Worm (Caenorhabditis elegans) whole organism, L4 larva: Measurements from ENCODE around the gene ani-2.

Experiments
- F26F4.8 ChIP-seq: fragments of 200-800 bp; sonication (Bioruptor generic); conservative IDR thresholded peaks from 2 replicates; pipeline ENCODE4 v1.3.6; 2022; ENCODE audit warnings: missing genetic modification characterization, missing compliant biosample characterization
- F37D6.2 ChIP-seq: sonication (generic microtip); optimal IDR thresholded peaks from 2 replicates; lab custom pipeline; 2016; ENCODE audit warnings: mild to moderate bottlenecking, missing genetic modification characterization, missing compliant biosample characterization
- R02D3.7 ChIP-seq: fragments of 150-350 bp; sonication (generic microtip); optimal IDR thresholded peaks from 3 replicates; lab custom pipeline; 2014; ENCODE audit warnings: missing biosample characterization, missing genetic modification characterization
- T26A8.4 ChIP-seq: fragments of 200-800 bp; sonication (Bioruptor generic); IDR thresholded peaks from 2 replicates; pipeline ENCODE4 v1.3.6; 2022; ENCODE audit warnings: missing genetic modification characterization, missing compliant biosample characterization
- ZK337.2 ChIP-seq: fragments of 200-800 bp; sonication (Bioruptor generic); IDR thresholded peaks from 2 replicates; pipeline ENCODE4 v1.3.6; 2022; ENCODE audit warnings: missing genetic modification reagents, missing genetic modification characterization, missing compliant biosample characterization
- ZK546.5 ChIP-seq, 2 experiments: sonication (generic microtip); optimal IDR thresholded peaks; 2 replicates each; lab custom pipeline; 2017; ENCODE audit warnings: missing biosample characterization in 2 of 2, missing genetic modification characterization in 2 of 2
- aha-1 ChIP-seq: fragments of 150-350 bp; peaks from one replicate; lab custom pipeline; 2014; ENCODE audit warnings: missing biosample characterization, missing genetic modification characterization
- aly-2 ChIP-seq: sonication (generic microtip); optimal IDR thresholded peaks from 2 replicates; lab custom pipeline; 2018; ENCODE audit warnings: missing biosample characterization, missing genetic modification characterization
- ceh-62 ChIP-seq: sonication (generic microtip); optimal IDR thresholded peaks from 2 replicates; lab custom pipeline; 2017; ENCODE audit warnings: missing biosample characterization, missing genetic modification characterization
- daf-12 ChIP-seq: fragments of 150-350 bp; optimal IDR thresholded peaks from 2 replicates; lab custom pipeline; 2014; ENCODE audit warnings: missing biosample characterization, missing genetic modification reagents, missing genetic modification characterization
- daf-19 ChIP-seq: fragments of 200-800 bp; sonication (Bioruptor generic); conservative IDR thresholded peaks from 2 replicates; pipeline ENCODE4 v1.3.6; 2022; ENCODE audit warnings: missing genetic modification characterization, missing compliant biosample characterization
- daf-8 ChIP-seq: fragments of 200-800 bp; sonication (Bioruptor generic); IDR thresholded peaks from 2 replicates; pipeline ENCODE4 v1.3.6; 2022; ENCODE audit warnings: missing genetic modification characterization, missing compliant biosample characterization
- dmd-6 ChIP-seq: fragments of 200-800 bp; sonication (Bioruptor generic); IDR thresholded peaks from 2 replicates; pipeline ENCODE4 v1.3.6; 2022; ENCODE audit warnings: missing genetic modification reagents, missing genetic modification characterization, missing compliant biosample characterization
- dmd-8 ChIP-seq: fragments of 200-800 bp; sonication (Bioruptor generic); IDR thresholded peaks from 2 replicates; pipeline ENCODE4 v1.3.6; 2022; ENCODE audit warnings: missing genetic modification characterization, missing compliant biosample characterization
- dmd-9 ChIP-seq: fragments of 200-800 bp; sonication (Bioruptor generic); IDR thresholded peaks from 2 replicates; pipeline ENCODE4 v1.3.6; 2022; ENCODE audit warnings: missing genetic modification reagents, missing genetic modification characterization, missing compliant biosample characterization
- dpl-1 ChIP-seq: fragments of 150-350 bp; optimal IDR thresholded peaks from 2 replicates; lab custom pipeline; 2014; ENCODE audit warnings: missing biosample characterization, missing genetic modification reagents, missing genetic modification characterization
- hif-1 ChIP-seq, 2 experiments: sonication (generic microtip); optimal IDR thresholded peaks; 2 replicates each; lab custom pipeline; 2016 to 2017; ENCODE audit warnings: missing compliant biosample characterization in 2 of 2, missing genetic modification characterization in 2 of 2, missing genetic modification reagents in 2 of 2, missing genotype in 2 of 2, mild to moderate bottlenecking in 1 of 2
- hlh-11 ChIP-seq: fragments of 200-800 bp; sonication (Bioruptor generic); optimal IDR thresholded peaks from 2 replicates; lab custom pipeline; 2018; ENCODE audit warnings: mild to moderate bottlenecking, missing genetic modification characterization, missing compliant biosample characterization
- hmg-1.1 ChIP-seq: fragments of 200-800 bp; sonication (Bioruptor generic); IDR thresholded peaks from 2 replicates; pipeline ENCODE4 v1.3.6; 2022; ENCODE audit warnings: missing genetic modification reagents, missing genetic modification characterization, missing compliant biosample characterization
- lin-13 ChIP-seq: fragments of 150-350 bp; optimal IDR thresholded peaks from 2 replicates; lab custom pipeline; 2014; ENCODE audit warnings: missing biosample characterization, missing genetic modification reagents, missing genetic modification characterization
- lin-29 ChIP-seq: fragments of 200-800 bp; sonication (Bioruptor generic); IDR thresholded peaks from 2 replicates; pipeline ENCODE4 v1.3.6; 2022; ENCODE audit warnings: missing genetic modification reagents, missing genetic modification characterization, missing compliant biosample characterization
- lin-39 ChIP-seq: fragments of 150-350 bp; optimal IDR thresholded peaks from 2 replicates; lab custom pipeline; 2014; ENCODE audit warnings: missing biosample characterization, missing genetic modification reagents, missing genetic modification characterization
- lir-3 ChIP-seq: sonication (generic microtip); optimal IDR thresholded peaks from 2 replicates; lab custom pipeline; 2016; ENCODE audit warnings: mild to moderate bottlenecking, missing genetic modification characterization, missing compliant biosample characterization
- madf-5 ChIP-seq, 2 experiments: fragments of 200-800 bp; sonication (Bioruptor generic); IDR thresholded peaks; 2 replicates each; pipeline ENCODE4 v1.3.6; 2022; ENCODE audit warnings: missing compliant biosample characterization in 2 of 2, missing genetic modification characterization in 2 of 2
- madf-9 ChIP-seq: fragments of 200-800 bp; sonication (Bioruptor generic); conservative IDR thresholded peaks from 2 replicates; pipeline ENCODE4 v1.3.6; 2022; ENCODE audit warnings: missing genetic modification reagents, missing genetic modification characterization, missing compliant biosample characterization
- mdl-1 ChIP-seq, 2 experiments: fragments of 150-350 bp in 1 of 2; sonication (generic microtip) in 1 of 2; optimal IDR thresholded peaks; 2 replicates each; lab custom pipeline; 2014 to 2017; ENCODE audit warnings: missing biosample characterization in 2 of 2, missing genetic modification characterization in 2 of 2
- mxl-2 ChIP-seq: fragments of 200-800 bp; sonication (Bioruptor generic); conservative IDR thresholded peaks from 2 replicates; pipeline ENCODE4 v1.3.6; 2022; ENCODE audit warnings: missing genetic modification reagents, missing genetic modification characterization, missing compliant biosample characterization
- mxl-3 ChIP-seq: fragments of 200-800 bp; sonication (Bioruptor generic); optimal IDR thresholded peaks from 2 replicates; lab custom pipeline; 2018; ENCODE audit warnings: mild to moderate bottlenecking, missing genetic modification characterization, missing compliant biosample characterization
- nhr-10 ChIP-seq: fragments of 150-350 bp; optimal IDR thresholded peaks from 2 replicates; lab custom pipeline; 2014; ENCODE audit warnings: missing biosample characterization, missing genetic modification characterization
- nhr-11 ChIP-seq: fragments of 150-350 bp; optimal IDR thresholded peaks from 2 replicates; lab custom pipeline; 2014; ENCODE audit warnings: missing biosample characterization, missing genetic modification characterization
- nhr-111 ChIP-seq: fragments of 200-800 bp; sonication (Bioruptor generic); optimal IDR thresholded peaks from 2 replicates; lab custom pipeline; 2018; ENCODE audit warnings: mild to moderate bottlenecking, missing genetic modification characterization, missing compliant biosample characterization
- nhr-48 ChIP-seq: sonication (generic microtip); optimal IDR thresholded peaks from 2 replicates; lab custom pipeline; 2016; ENCODE audit warnings: mild to moderate bottlenecking, missing genetic modification characterization, missing compliant biosample characterization
- nhr-6 ChIP-seq: fragments of 150-350 bp; optimal IDR thresholded peaks from 2 replicates; lab custom pipeline; 2014; ENCODE audit warnings: missing biosample characterization, missing genetic modification characterization
- nhr-77 ChIP-seq: fragments of 150-350 bp; optimal IDR thresholded peaks from 2 replicates; lab custom pipeline; 2014; ENCODE audit warnings: missing biosample characterization, missing genetic modification characterization
- pha-4 ChIP-seq, 2 experiments: fragments of 150-350 bp in 1 of 2; fragments of 200-800 bp in 1 of 2; sonication (Bioruptor generic) in 1 of 2; IDR thresholded peaks in 1 of 2; optimal IDR thresholded peaks in 1 of 2; 2 replicates each; pipeline versions ENCODE4 v1.3.6 to Lab custom; 2014 to 2022; ENCODE audit warnings: missing genetic modification characterization in 2 of 2, missing genetic modification reagents in 2 of 2, missing biosample characterization in 1 of 2, missing compliant biosample characterization in 1 of 2
- sdz-12 ChIP-seq: fragments of 200-800 bp; sonication (Bioruptor generic); optimal IDR thresholded peaks from 2 replicates; lab custom pipeline; 2018; ENCODE audit warnings: mild to moderate bottlenecking, missing genetic modification characterization, missing compliant biosample characterization
- set-16 ChIP-seq: fragments of 200-800 bp; sonication (Bioruptor generic); IDR thresholded peaks from 2 replicates; pipeline ENCODE4 v1.3.6; 2022; ENCODE audit warnings: missing genetic modification reagents, missing genetic modification characterization, missing compliant biosample characterization
- snpc-1.2 ChIP-seq: fragments of 200-800 bp; sonication (Bioruptor generic); IDR thresholded peaks from 2 replicates; pipeline ENCODE4 v1.3.6; 2022; ENCODE audit warnings: missing genetic modification reagents, missing genetic modification characterization, missing compliant biosample characterization
- tag-97 ChIP-seq: fragments of 200-800 bp; sonication (Bioruptor generic); IDR thresholded peaks from 2 replicates; pipeline ENCODE4 v1.3.6; 2022; ENCODE audit warnings: missing genetic modification characterization, missing compliant biosample characterization
- unc-39 ChIP-seq: sonication (generic microtip); optimal IDR thresholded peaks from 2 replicates; lab custom pipeline; 2017; ENCODE audit warnings: missing biosample characterization, missing genetic modification characterization
- unc-62 ChIP-seq, 3 experiments: fragments of 150-350 bp in 1 of 3; sonication (generic microtip); optimal IDR thresholded peaks in 2 of 3; peaks in 1 of 3; 1 replicate in 1 of 3; 2 replicates in 2 of 3; lab custom pipeline; 2014 to 2017; ENCODE audit warnings: missing biosample characterization in 3 of 3, missing genetic modification characterization in 3 of 3, missing genetic modification reagents in 3 of 3, missing genotype in 1 of 3
- vab-7 ChIP-seq: fragments of 200-800 bp; sonication (Bioruptor generic); IDR thresholded peaks from 2 replicates; pipeline ENCODE4 v1.3.6; 2022; ENCODE audit warnings: missing genetic modification reagents, missing genetic modification characterization, missing compliant biosample characterization
- zag-1 ChIP-seq: fragments of 150-350 bp; optimal IDR thresholded peaks from 2 replicates; lab custom pipeline; 2014; ENCODE audit warnings: missing biosample characterization, missing genetic modification characterization
- zfp-3 ChIP-seq: fragments of 200-800 bp; sonication (Bioruptor generic); conservative IDR thresholded peaks from 2 replicates; pipeline ENCODE4 v1.3.6; 2022; ENCODE audit warnings: missing genetic modification reagents, missing genetic modification characterization, missing compliant biosample characterization
- ztf-11 ChIP-seq: fragments of 150-350 bp; optimal IDR thresholded peaks from 2 replicates; lab custom pipeline; 2014; ENCODE audit warnings: missing biosample characterization, missing genetic modification characterization

Gene ani-2

ce11 chrII:6347341-6348118 lies 17.6 kb downstream of the ani-2 start, which contains the start of gene lgg-1 (continued):
- peak; percentile 1 for TF ChIP-seq mxl-3 (GFP tag; lab: Kevin White, UChicago)
- TF ChIP-seq unc-62 (GFP tag; optimal IDR thresholded peaks at IDR 0.05 in 1 of 2; lab: Kevin White, UChicago), result peak in 1 of 2 experiments; percentile 51
- TF ChIP-seq unc-62 (tag; optimal IDR thresholded peaks at IDR 0.05; lab: Kevin White, UChicago), result no peak
- TF ChIP-seq lin-29 (GFP tag; lab: Robert Waterston, UW), result 0 out of 2 replicates have a peak, but pooled peaks have one; percentile 26

- peak; percentile 80 for TF ChIP-seq nhr-77 (tag; lab: Kevin White, UChicago)
- no peak for TF ChIP-seq ztf-11
- no peak for TF ChIP-seq ZK546.5 (tag; optimal IDR thresholded peaks at IDR 0.05; lab: Kevin White, UChicago)
- TF ChIP-seq lin-29 (GFP tag; lab: Robert Waterston, UW), result peak; percentile 55; the same call in 1 of the 2 replicates
- TF ChIP-seq lir-3 (tag; lab: Kevin White, UChicago), result no peak
- no peak for TF ChIP-seq nhr-111 (GFP tag; lab: Kevin White, UChicago)
- TF ChIP-seq F37D6.2, result peak; percentile 20
- TF ChIP-seq hlh-11 (tag; lab: Kevin White, UChicago), result peak; percentile 61
- TF ChIP-seq mdl-1 (tag; optimal IDR thresholded peaks at IDR 0.05; lab: Kevin White, UChicago), result no peak
- TF ChIP-seq T26A8.4 (GFP tag; lab: Robert Waterston, UW), result peak; percentile 94
- TF ChIP-seq lin-39 (tag; lab: Kevin White, UChicago), result no peak
- peak; percentile 74; the same call in 1 of the 2 replicates for TF ChIP-seq pha-4 (GFP tag; IDR thresholded peaks at IDR 0.05; lab: Robert Waterston, UW)
- TF ChIP-seq pha-4 (tag; optimal IDR thresholded peaks at IDR 0.05; lab: Kevin White, UChicago), result peak; percentile 7
- TF ChIP-seq F26F4.8 (GFP tag; lab: Robert Waterston, UW), result no peak
- no peak; the same call in 1 of the 2 replicates for TF ChIP-seq madf-9 (GFP tag; lab: Robert Waterston, UW)
- peak; percentile 65 for TF ChIP-seq snpc-1.2 (GFP tag; lab: Robert Waterston, UW)
- peak; percentile 75 for TF ChIP-seq aha-1 (tag; lab: Kevin White, UChicago)
- TF ChIP-seq daf-8 (GFP tag; lab: Robert Waterston, UW), result 0 out of 2 replicates have a peak, but pooled peaks have one; percentile 26
- peak; percentile 31 for TF ChIP-seq dpl-1 (GFP tag; lab: Kevin White, UChicago)
- TF ChIP-seq vab-7 (GFP tag; lab: Robert Waterston, UW), result peak; percentile 51
- no peak for TF ChIP-seq nhr-10
- peak; percentile 74 for TF ChIP-seq nhr-11
- peak in 1 of 2 experiments; percentile 65; a peak in 1 of 4 replicates for TF ChIP-seq madf-5 (GFP tag; IDR thresholded peaks at IDR 0.05; lab: Robert Waterston, UW)
- peak; percentile 18 for TF ChIP-seq mxl-3 (GFP tag; lab: Kevin White, UChicago)
- no peak for TF ChIP-seq tag-97 (GFP tag; lab: Robert Waterston, UW)
- peak; percentile 61; the same call in 1 of the 2 replicates for TF ChIP-seq dmd-9 (GFP tag; lab: Robert Waterston, UW)
- peak in 1 of 2 experiments; percentile 80 for TF ChIP-seq unc-62 (GFP tag; optimal IDR thresholded peaks at IDR 0.05 in 1 of 2; lab: Kevin White, UChicago)
- peak; percentile 34 for TF ChIP-seq unc-62 (tag; optimal IDR thresholded peaks at IDR 0.05; lab: Kevin White, UChicago)
- no peak for TF ChIP-seq ceh-62
- peak; percentile 76 for TF ChIP-seq lin-13
- TF ChIP-seq ZK337.2 (GFP tag; lab: Robert Waterston, UW), result 0 out of 2 replicates have a peak, but pooled peaks have one; percentile 21
- TF ChIP-seq daf-12, result no peak
- no peak for TF ChIP-seq mxl-2 (GFP tag; lab: Robert Waterston, UW)
- TF ChIP-seq sdz-12 (GFP tag; lab: Kevin White, UChicago), result peak; percentile 71
- TF ChIP-seq nhr-6 (tag; lab: Kevin White, UChicago), result peak; percentile 82
- peak; percentile 77 for TF ChIP-seq daf-19 (GFP tag; lab: Robert Waterston, UW)
- TF ChIP-seq dmd-8 (GFP tag; lab: Robert Waterston, UW), result 0 out of 2 replicates have a peak, but pooled peaks have one; percentile 7
- no peak for TF ChIP-seq zag-1
- TF ChIP-seq set-16 (GFP tag; lab: Robert Waterston, UW), result no peak
- TF ChIP-seq aly-2, result no peak
- TF ChIP-seq dmd-6, result peak; percentile 47; the same call in 1 of the 2 replicates
- TF ChIP-seq R02D3.7, result no peak
- peak in 1 of 2 experiments; percentile 56 for TF ChIP-seq hif-1 (tag; optimal IDR thresholded peaks at IDR 0.05; lab: Kevin White, UChicago)
- TF ChIP-seq hmg-1.1 (GFP tag; lab: Robert Waterston, UW), result peak; percentile 71
- TF ChIP-seq nhr-48 (tag; lab: Kevin White, UChicago), result peak; percentile 14
- TF ChIP-seq zfp-3 (GFP tag; lab: Robert Waterston, UW), result peak; percentile 98
- no peak for TF ChIP-seq unc-39
Measured at ce11 chrII:6346551-6347079, 18.6 kb downstream of the ani-2 start.
